Fruit fly (Drosophila melanogaster): ENCODE measurements around the gene Nufip.

The Nufip gene

dm6 chr3L:18783544-18783943 is 35.4 kb upstream of the Nufip start:
- peak; percentile 19 for TF ChIP-seq CG7101 (tag; optimal IDR thresholded peaks at IDR 0.05)
- TF ChIP-seq toe (GFP tag; optimal IDR thresholded peaks at IDR 0.05) = no peak
- TF ChIP-seq cic (GFP tag; optimal IDR thresholded peaks at IDR 0.05) = peak; percentile 60
- no peak for TF ChIP-seq pad (GFP tag; optimal IDR thresholded peaks at IDR 0.05)
- peak; percentile 32 for TF ChIP-seq CG11617 (GFP tag; optimal IDR thresholded peaks at IDR 0.05)
- TF ChIP-seq Mnt (GFP tag; optimal IDR thresholded peaks at IDR 0.05) = no peak
- no peak for TF ChIP-seq Clk (GFP tag; optimal IDR thresholded peaks at IDR 0.05)
- peak; percentile 97 for TF ChIP-seq tj (GFP tag; optimal IDR thresholded peaks at IDR 0.05)
- TF ChIP-seq CG5204 (GFP tag; optimal IDR thresholded peaks at IDR 0.05) = no peak
- no peak for TF ChIP-seq bab1 (GFP tag; optimal IDR thresholded peaks at IDR 0.05)
- TF ChIP-seq CG7045 (GFP tag; optimal IDR thresholded peaks at IDR 0.05) = peak; percentile 33
- TF ChIP-seq CG12768 (GFP tag; optimal IDR thresholded peaks at IDR 0.05) = peak; percentile 64
- no peak for TF ChIP-seq CG1620 (GFP tag; optimal IDR thresholded peaks at IDR 0.05)
- peak; percentile 9 for TF ChIP-seq CG33017 (tag; optimal IDR thresholded peaks at IDR 0.05)
- no peak for TF ChIP-seq Hr96 (GFP tag; optimal IDR thresholded peaks at IDR 0.05)
- no peak for TF ChIP-seq cnc (optimal IDR thresholded peaks at IDR 0.05)
- TF ChIP-seq Crg-1 (GFP tag; optimal IDR thresholded peaks at IDR 0.05) = no peak
- TF ChIP-seq kay (GFP tag; ENCODE audit: borderline replicate concordance) = no peak
- TF ChIP-seq CG14711 (tag; optimal IDR thresholded peaks at IDR 0.05) = peak; percentile 33
- peak; percentile 46 for TF ChIP-seq ovo (GFP tag; optimal IDR thresholded peaks at IDR 0.05)

DNA sequence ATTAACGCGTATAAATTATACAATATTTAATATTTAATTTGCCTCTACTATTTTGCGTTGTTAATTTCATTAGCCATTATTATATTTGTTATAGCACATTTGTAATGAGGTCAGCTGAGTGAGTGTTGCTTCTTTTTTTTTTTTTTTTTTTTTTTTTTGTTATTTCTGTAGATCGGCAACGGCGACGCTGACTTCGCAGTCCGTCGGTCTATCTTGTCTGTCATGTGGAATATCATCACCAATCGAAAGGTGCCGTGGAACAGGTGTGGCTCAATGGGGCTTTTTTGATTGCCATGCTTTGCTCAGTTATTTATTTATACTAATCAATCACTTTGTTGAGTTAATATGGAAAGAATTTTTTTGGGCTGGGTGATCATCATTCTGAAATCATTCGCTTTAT is 34.5 kb upstream of the Nufip start:
- TF ChIP-seq CG33017 (tag; optimal IDR thresholded peaks at IDR 0.05) = no peak
- TF ChIP-seq toe (GFP tag; optimal IDR thresholded peaks at IDR 0.05) = no peak
- TF ChIP-seq cic (GFP tag; optimal IDR thresholded peaks at IDR 0.05) = no peak
- TF ChIP-seq CG11617 (GFP tag; optimal IDR thresholded peaks at IDR 0.05) = no peak

dm6 chr3L:18781653-18782629 is 33.8 kb upstream of the Nufip start:
- TF ChIP-seq CG33017 (tag; optimal IDR thresholded peaks at IDR 0.05) (no peak), Mnt (GFP tag; optimal IDR thresholded peaks at IDR 0.05) (no peak), cic (GFP tag; optimal IDR thresholded peaks at IDR 0.05) (no peak), toe (GFP tag; optimal IDR thresholded peaks at IDR 0.05) (no peak), Clk (GFP tag; optimal IDR thresholded peaks at IDR 0.05) (no peak), Crg-1 (GFP tag; optimal IDR thresholded peaks at IDR 0.05) (no peak), CG1620 (GFP tag; optimal IDR thresholded peaks at IDR 0.05) (no peak), ovo (GFP tag; optimal IDR thresholded peaks at IDR 0.05) (no peak), CG11617 (GFP tag; optimal IDR thresholded peaks at IDR 0.05) (peak; percentile 18), tj (GFP tag; optimal IDR thresholded peaks at IDR 0.05) (peak; percentile 99), CG5204 (GFP tag; optimal IDR thresholded peaks at IDR 0.05) (peak; percentile 5), kay (GFP tag; ENCODE audit: borderline replicate concordance) (peak; percentile 26), CG12768 (GFP tag; optimal IDR thresholded peaks at IDR 0.05) (no peak), CG14711 (tag; optimal IDR thresholded peaks at IDR 0.05) (no peak), CG7101 (tag; optimal IDR thresholded peaks at IDR 0.05) (peak; percentile 8), bab1 (GFP tag; optimal IDR thresholded peaks at IDR 0.05) (no peak), CG7045 (GFP tag; optimal IDR thresholded peaks at IDR 0.05) (peak; percentile 5), Hr96 (GFP tag; optimal IDR thresholded peaks at IDR 0.05) (no peak), cnc (optimal IDR thresholded peaks at IDR 0.05) (no peak), pad (GFP tag; optimal IDR thresholded peaks at IDR 0.05) (no peak)

DNA sequence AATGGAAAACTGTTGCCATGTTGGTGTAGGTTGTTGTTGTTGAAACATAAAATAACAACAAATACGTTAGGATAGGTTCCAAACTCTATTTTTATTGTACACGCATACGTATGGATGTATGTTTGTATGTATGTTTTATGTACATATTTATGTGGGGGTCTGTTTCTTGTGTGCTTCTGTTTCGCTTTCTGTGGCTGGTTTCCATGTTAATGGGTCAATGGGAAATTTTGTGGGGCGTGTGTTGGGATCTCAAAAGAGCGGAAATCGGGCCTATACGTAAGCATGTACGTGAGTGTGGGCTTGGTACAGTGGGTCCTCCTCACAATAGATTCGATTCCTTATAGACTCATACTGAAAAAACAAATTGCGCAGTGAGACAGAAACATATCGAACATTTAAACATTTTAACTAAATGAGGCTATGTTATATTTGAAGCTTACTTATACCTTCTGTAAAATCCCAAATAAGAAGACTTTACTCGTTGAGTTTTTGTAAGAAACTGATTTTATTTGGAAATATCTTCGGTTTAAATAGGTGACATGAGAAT is 23.9 kb upstream of the Nufip start:
- TF ChIP-seq Mnt (GFP tag; optimal IDR thresholded peaks at IDR 0.05) = no peak
- no peak for TF ChIP-seq kay (GFP tag; ENCODE audit: borderline replicate concordance)
- no peak for TF ChIP-seq Hr96 (GFP tag; optimal IDR thresholded peaks at IDR 0.05)
- TF ChIP-seq toe (GFP tag; optimal IDR thresholded peaks at IDR 0.05) = no peak
- TF ChIP-seq CG7101 (tag; optimal IDR thresholded peaks at IDR 0.05) = no peak
- no peak for TF ChIP-seq CG33017 (tag; optimal IDR thresholded peaks at IDR 0.05)
- TF ChIP-seq bab1 (GFP tag; optimal IDR thresholded peaks at IDR 0.05) = no peak
- no peak for TF ChIP-seq pad (GFP tag; optimal IDR thresholded peaks at IDR 0.05)
- TF ChIP-seq tj (GFP tag; optimal IDR thresholded peaks at IDR 0.05) = no peak

DNA sequence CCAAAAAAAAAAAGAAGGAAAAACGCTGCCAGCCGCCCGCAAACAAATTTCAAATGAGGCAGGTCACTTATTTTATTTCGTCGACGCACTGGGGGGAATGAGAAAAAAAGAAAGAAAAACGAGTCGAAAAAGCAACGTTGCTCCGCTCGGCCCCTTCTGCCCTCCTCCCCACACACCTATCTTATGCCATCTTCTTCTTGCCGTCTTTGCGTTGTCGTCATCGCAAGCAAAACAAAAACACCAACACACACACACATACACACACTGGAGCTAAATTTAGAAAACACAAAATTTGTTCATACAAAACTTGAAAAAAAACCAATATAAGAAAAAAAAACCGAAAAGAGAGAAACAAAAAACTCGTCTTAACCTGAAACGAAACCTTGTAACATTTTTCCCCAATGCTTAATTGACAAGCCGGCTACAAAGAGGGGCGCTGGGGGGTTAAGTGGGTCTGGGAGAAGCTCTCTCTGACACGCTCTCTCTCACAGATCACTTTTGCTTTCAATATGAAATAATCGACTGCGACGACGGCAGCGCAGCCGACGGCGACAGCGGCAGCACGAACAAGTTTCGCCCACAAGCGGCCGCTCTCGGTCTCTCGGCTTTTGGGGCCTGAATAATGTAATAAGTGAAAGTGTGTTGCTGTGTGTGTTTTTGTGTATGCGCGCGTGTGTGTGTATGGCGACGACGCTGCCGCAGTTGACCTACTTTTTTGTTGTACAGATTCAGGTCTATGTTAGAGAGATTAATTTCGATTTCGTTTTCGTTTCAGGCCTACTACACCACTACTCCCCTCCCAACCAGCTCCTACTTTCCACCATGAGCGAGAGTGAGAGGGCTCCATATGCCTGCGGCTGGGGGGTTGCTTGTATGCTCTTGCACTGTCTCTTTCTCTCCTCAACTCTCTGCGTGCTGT is 23.2 kb upstream of the Nufip start:
- TF ChIP-seq bab1 (GFP tag; optimal IDR thresholded peaks at IDR 0.05) = no peak
- peak; percentile 78 for TF ChIP-seq tj (GFP tag; optimal IDR thresholded peaks at IDR 0.05)
- no peak for TF ChIP-seq CG33017 (tag; optimal IDR thresholded peaks at IDR 0.05)
- no peak for TF ChIP-seq CG5204 (GFP tag; optimal IDR thresholded peaks at IDR 0.05)
- TF ChIP-seq Crg-1 (GFP tag; optimal IDR thresholded peaks at IDR 0.05) = no peak
- no peak for TF ChIP-seq CG7101 (tag; optimal IDR thresholded peaks at IDR 0.05)
- no peak for TF ChIP-seq cnc (optimal IDR thresholded peaks at IDR 0.05)
- TF ChIP-seq ovo (GFP tag; optimal IDR thresholded peaks at IDR 0.05) = peak; percentile 1
- TF ChIP-seq cic (GFP tag; optimal IDR thresholded peaks at IDR 0.05) = no peak
- peak; percentile 42 for TF ChIP-seq kay (GFP tag; ENCODE audit: borderline replicate concordance)
- TF ChIP-seq Hr96 (GFP tag; optimal IDR thresholded peaks at IDR 0.05) = no peak
- no peak for TF ChIP-seq CG14711 (tag; optimal IDR thresholded peaks at IDR 0.05)
- no peak for TF ChIP-seq CG7045 (GFP tag; optimal IDR thresholded peaks at IDR 0.05)
- TF ChIP-seq CG11617 (GFP tag; optimal IDR thresholded peaks at IDR 0.05) = no peak
- TF ChIP-seq Clk (GFP tag; optimal IDR thresholded peaks at IDR 0.05) = no peak
- peak; percentile 23 for TF ChIP-seq pad (GFP tag; optimal IDR thresholded peaks at IDR 0.05)
- no peak for TF ChIP-seq CG1620 (GFP tag; optimal IDR thresholded peaks at IDR 0.05)
- no peak for TF ChIP-seq toe (GFP tag; optimal IDR thresholded peaks at IDR 0.05)
- peak; percentile 9 for TF ChIP-seq Mnt (GFP tag; optimal IDR thresholded peaks at IDR 0.05)
- TF ChIP-seq CG12768 (GFP tag; optimal IDR thresholded peaks at IDR 0.05) = peak; percentile 47

Data from whole organism, adult.